Fruit fly (Drosophila melanogaster) whole organism, embryonic: Measurements from ENCODE around the gene Prim2.

Experiments used
- Ada2b ChIP-seq: fragments of 200-800 bp; sonication (Bioruptor generic); IDR thresholded peaks from 2 replicates; pipeline ENCODE4 v1.3.6; 2022; ENCODE audit warnings: missing biosample characterization, missing genetic modification characterization
- Atf3 ChIP-seq: fragments of 200-800 bp; sonication (Bioruptor generic); optimal IDR thresholded peaks from 3 replicates; lab custom pipeline; 2016; ENCODE audit warnings: missing biosample characterization, missing genetic modification characterization
- CG1024 ChIP-seq: fragments of 200-800 bp; sonication (Bioruptor generic); IDR thresholded peaks from 2 replicates; pipeline ENCODE4 v1.3.6; 2022; ENCODE audit warnings: missing biosample characterization, missing genetic modification characterization
- CG10321 ChIP-seq: fragments of 200-800 bp; sonication (Bioruptor generic); IDR thresholded peaks from 2 replicates; pipeline ENCODE4 v1.3.6; 2022; ENCODE audit warnings: missing biosample characterization, missing genetic modification characterization
- CG11456 ChIP-seq: fragments of 200-800 bp; sonication (Bioruptor generic); IDR thresholded peaks from 3 replicates; pipeline ENCODE4 v1.3.6; 2022; ENCODE audit warnings: missing biosample characterization, missing genetic modification characterization
- CG11560 ChIP-seq: fragments of 200-800 bp; sonication (Bioruptor generic); IDR thresholded peaks from 3 replicates; pipeline ENCODE4 v1.3.6; 2022; ENCODE audit warnings: missing biosample characterization, missing genetic modification characterization
- CG12391 ChIP-seq: fragments of 200-800 bp; sonication (Bioruptor generic); optimal IDR thresholded peaks from 3 replicates; lab custom pipeline; 2018; ENCODE audit warnings: missing biosample characterization, mild to moderate bottlenecking, missing genetic modification characterization, moderate library complexity
- CG12659 ChIP-seq: fragments of 200-800 bp; sonication (Bioruptor generic); optimal IDR thresholded peaks from 3 replicates; lab custom pipeline; 2017; ENCODE audit warnings: mild to moderate bottlenecking, missing biosample characterization, missing genetic modification reagents, missing genetic modification characterization
- CG12744 ChIP-seq: fragments of 200-800 bp; sonication (Bioruptor generic); optimal IDR thresholded peaks from 2 replicates; lab custom pipeline; 2016; ENCODE audit warnings: missing biosample characterization, missing genetic modification characterization
- CG12942 ChIP-seq: fragments of 200-800 bp; sonication (Bioruptor generic); optimal IDR thresholded peaks from 3 replicates; lab custom pipeline; 2016; ENCODE audit warnings: missing biosample characterization, missing genetic modification characterization
- CG14441 ChIP-seq: fragments of 200-800 bp; sonication (Bioruptor generic); IDR thresholded peaks from 2 replicates; pipeline ENCODE4 v1.3.6; 2022; ENCODE audit warnings: missing biosample characterization, missing genetic modification characterization
- CG17361 ChIP-seq: fragments of 200-800 bp; sonication (Bioruptor generic); IDR thresholded peaks from 3 replicates; pipeline ENCODE4 v1.3.6; 2022; ENCODE audit warnings: missing biosample characterization, missing genetic modification characterization
- CG17568 ChIP-seq: fragments of 200-800 bp; sonication (Bioruptor generic); optimal IDR thresholded peaks from 2 replicates; lab custom pipeline; 2018; ENCODE audit warnings: missing biosample characterization, mild to moderate bottlenecking, missing genetic modification characterization, moderate library complexity
- CG18476 ChIP-seq: fragments of 200-800 bp; sonication (Bioruptor generic); optimal IDR thresholded peaks from 2 replicates; lab custom pipeline; 2016; ENCODE audit warnings: missing biosample characterization, mild to moderate bottlenecking, missing genetic modification characterization
- CG2120 ChIP-seq: fragments of 200-800 bp; sonication (Bioruptor generic); optimal IDR thresholded peaks from 3 replicates; lab custom pipeline; 2016; ENCODE audit warnings: missing biosample characterization, missing genetic modification characterization
- CG2712 ChIP-seq: fragments of 200-800 bp; optimal IDR thresholded peaks from 3 replicates; lab custom pipeline; 2019; ENCODE audit warnings: missing biosample characterization, mild to moderate bottlenecking, missing genetic modification characterization, moderate library complexity
- CG2889 ChIP-seq: fragments of 200-800 bp; sonication (Bioruptor generic); IDR thresholded peaks from 3 replicates; pipeline ENCODE4 v1.3.6; 2022; ENCODE audit warnings: missing biosample characterization, missing genetic modification characterization
- CG33557 ChIP-seq: fragments of 200-800 bp; sonication (Bioruptor generic); optimal IDR thresholded peaks from 2 replicates; lab custom pipeline; 2019; ENCODE audit warnings: missing biosample characterization, mild to moderate bottlenecking, missing genetic modification characterization, moderate library complexity
- CG3995 ChIP-seq: fragments of 200-800 bp; sonication (Bioruptor generic); optimal IDR thresholded peaks from 3 replicates; lab custom pipeline; 2016; ENCODE audit warnings: missing biosample characterization, missing genetic modification characterization
- CG6272 ChIP-seq: fragments of 200-800 bp; sonication (Bioruptor generic); IDR thresholded peaks from 2 replicates; pipeline ENCODE4 v1.3.6; 2022; ENCODE audit warnings: missing biosample characterization, missing genetic modification characterization
- CG9817 ChIP-seq: fragments of 200-800 bp; sonication (Bioruptor generic); optimal IDR thresholded peaks from 2 replicates; lab custom pipeline; 2018; ENCODE audit warnings: missing biosample characterization, mild to moderate bottlenecking, missing genetic modification characterization, moderate library complexity
- Chrac-16 ChIP-seq: fragments of 200-800 bp; sonication (Bioruptor generic); optimal IDR thresholded peaks from 3 replicates; lab custom pipeline; 2016; ENCODE audit warnings: missing biosample characterization, missing genetic modification characterization
- Drgx ChIP-seq: fragments of 200-800 bp; sonication (Bioruptor generic); IDR thresholded peaks from 2 replicates; pipeline ENCODE4 v1.3.6; 2022; ENCODE audit warnings: missing biosample characterization, missing genetic modification characterization
- Hmr ChIP-seq: fragments of 200-800 bp; sonication (Bioruptor generic); optimal IDR thresholded peaks from 3 replicates; lab custom pipeline; 2017; ENCODE audit warnings: mild to moderate bottlenecking, missing biosample characterization, missing genetic modification reagents, missing genetic modification characterization
- Hr78 ChIP-seq, 2 experiments: fragments of 200-800 bp in 1 of 2; fragments of >200 bp in 1 of 2; sonication (Bioruptor generic) in 1 of 2; optimal IDR thresholded peaks; 2 replicates each; lab custom pipeline; 2017 to 2019; ENCODE audit warnings: missing biosample characterization in 2 of 2, missing genetic modification characterization in 2 of 2, mild to moderate bottlenecking in 1 of 2, moderate library complexity in 1 of 2
- MBD-R2 ChIP-seq: fragments of 200-800 bp; sonication (Bioruptor generic); IDR thresholded peaks from 2 replicates; pipeline ENCODE4 v1.3.6; 2022; ENCODE audit warnings: missing biosample characterization, missing genetic modification characterization
- Max ChIP-seq: fragments of 200-800 bp; sonication (Bioruptor generic); optimal IDR thresholded peaks from 2 replicates; lab custom pipeline; 2016; ENCODE audit warnings: missing biosample characterization, mild to moderate bottlenecking, missing genetic modification characterization
- Mes4 ChIP-seq: fragments of 200-800 bp; sonication (Bioruptor generic); optimal IDR thresholded peaks from 2 replicates; lab custom pipeline; 2016; ENCODE audit warnings: missing biosample characterization, missing genetic modification characterization
- NC2β ChIP-seq: fragments of 200-800 bp; sonication (Bioruptor generic); optimal IDR thresholded peaks from 2 replicates; lab custom pipeline; 2016; ENCODE audit warnings: missing biosample characterization, missing genetic modification characterization
- Nf-YC ChIP-seq: fragments of 200-800 bp; optimal IDR thresholded peaks from 3 replicates; lab custom pipeline; 2019; ENCODE audit warnings: missing biosample characterization, mild to moderate bottlenecking, missing genetic modification characterization, moderate library complexity
- Rx ChIP-seq: fragments of 200-800 bp; sonication (Bioruptor generic); IDR thresholded peaks from 2 replicates; pipeline ENCODE4 v1.3.6; 2022; ENCODE audit warnings: missing biosample characterization, missing genetic modification characterization
- Side ChIP-seq: fragments of 200-800 bp; sonication (Bioruptor generic); optimal IDR thresholded peaks from 2 replicates; lab custom pipeline; 2016; ENCODE audit warnings: missing biosample characterization, missing genetic modification characterization
- Sry-β ChIP-seq: fragments of 200-800 bp; sonication (Bioruptor generic); optimal IDR thresholded peaks from 2 replicates; lab custom pipeline; 2018; ENCODE audit warnings: missing biosample characterization, mild to moderate bottlenecking, missing genetic modification characterization, moderate library complexity
- Ssrp ChIP-seq: fragments of 200-800 bp; sonication (Bioruptor generic); optimal IDR thresholded peaks from 2 replicates; lab custom pipeline; 2018; ENCODE audit warnings: missing biosample characterization, mild to moderate bottlenecking, missing genetic modification characterization, moderate library complexity
- Xbp1 ChIP-seq: fragments of 200-800 bp; sonication (Bioruptor generic); optimal IDR thresholded peaks from 3 replicates; lab custom pipeline; 2016; ENCODE audit warnings: missing biosample characterization, mild to moderate bottlenecking, missing genetic modification characterization
- amos ChIP-seq: fragments of 200-800 bp; sonication (Bioruptor generic); IDR thresholded peaks from 2 replicates; pipeline ENCODE4 v1.3.6; 2022; ENCODE audit warnings: missing biosample characterization, missing genetic modification characterization; ENCODE audit not compliant: partially characterized antibody
- ap ChIP-seq: fragments of 200-800 bp; sonication (Bioruptor generic); IDR thresholded peaks from 2 replicates; pipeline ENCODE4 v1.3.6; 2022; ENCODE audit warnings: missing biosample characterization, missing genetic modification characterization
- chn ChIP-seq: fragments of 200-800 bp; sonication (Bioruptor generic); optimal IDR thresholded peaks from 2 replicates; lab custom pipeline; 2016; ENCODE audit warnings: missing biosample characterization, missing genetic modification characterization
- dm ChIP-seq: fragments of 200-800 bp; sonication (Bioruptor generic); optimal IDR thresholded peaks from 3 replicates; lab custom pipeline; 2016; ENCODE audit warnings: missing biosample characterization, missing genetic modification characterization
- grau ChIP-seq: fragments of 200-800 bp; optimal IDR thresholded peaks from 3 replicates; lab custom pipeline; 2019; ENCODE audit warnings: missing biosample characterization, mild to moderate bottlenecking, missing genetic modification characterization, moderate library complexity
- hbn ChIP-seq: fragments of 200-800 bp; sonication (Bioruptor generic); IDR thresholded peaks from 2 replicates; pipeline ENCODE4 v1.3.6; 2022; ENCODE audit warnings: missing biosample characterization, missing genetic modification characterization; ENCODE audit not compliant: partially characterized antibody
- lab ChIP-seq: fragments of 200-800 bp; sonication (Bioruptor generic); optimal IDR thresholded peaks from 3 replicates; lab custom pipeline; 2017; ENCODE audit warnings: missing biosample characterization, missing genetic modification characterization, mild to moderate bottlenecking, moderate library complexity, missing genetic modification reagents
- org-1 ChIP-seq: fragments of 200-800 bp; sonication (Bioruptor generic); optimal IDR thresholded peaks from 2 replicates; lab custom pipeline; 2017; ENCODE audit warnings: missing biosample characterization, missing genetic modification characterization
- pita ChIP-seq: fragments of 200-800 bp; sonication (Bioruptor generic); optimal IDR thresholded peaks from 2 replicates; lab custom pipeline; 2017; ENCODE audit warnings: missing biosample characterization, mild to moderate bottlenecking, missing genetic modification characterization
- sima ChIP-seq: fragments of 200-800 bp; sonication (Bioruptor generic); optimal IDR thresholded peaks from 2 replicates; lab custom pipeline; 2016; ENCODE audit warnings: missing biosample characterization, missing genetic modification characterization
- slou ChIP-seq: fragments of 200-800 bp; sonication (Bioruptor generic); optimal IDR thresholded peaks from 3 replicates; lab custom pipeline; 2016; ENCODE audit warnings: missing biosample characterization, missing genetic modification characterization
- slp2 ChIP-seq: fragments of 200-800 bp; sonication (Bioruptor generic); optimal IDR thresholded peaks from 2 replicates; lab custom pipeline; 2016; ENCODE audit warnings: missing biosample characterization, missing genetic modification characterization
- sug ChIP-seq: fragments of 200-800 bp; optimal IDR thresholded peaks from 2 replicates; lab custom pipeline; 2019; ENCODE audit warnings: missing biosample characterization, mild to moderate bottlenecking, missing genetic modification characterization, moderate library complexity
- tll ChIP-seq, 2 experiments: fragments of 200-800 bp in 1 of 2; fragments of >200 bp in 1 of 2; sonication (Bioruptor generic) in 1 of 2; optimal IDR thresholded peaks; 2 replicates each; lab custom pipeline; 2017 to 2019; ENCODE audit warnings: missing biosample characterization in 2 of 2, missing genetic modification characterization in 2 of 2, mild to moderate bottlenecking in 1 of 2, moderate library complexity in 1 of 2
- unc-4 ChIP-seq: fragments of 200-800 bp; sonication (Bioruptor generic); IDR thresholded peaks from 2 replicates; pipeline ENCODE4 v1.3.6; 2022; ENCODE audit warnings: missing biosample characterization, missing genetic modification characterization; ENCODE audit not compliant: partially characterized antibody

Prim2 gene

dm6 chr3L:20388983-20389382, 27.6 kb upstream of the Prim2 start (continued):
- TF ChIP-seq CG11456 (GFP tag; lab: Robert Waterston, UW) (peak; percentile 60; the same call in 1 of the 3 replicates), CG11560 (tag; lab: Robert Waterston, UW) (no peak), Rx (0 out of 2 replicates have a peak, but pooled peaks have one; percentile 21), Drgx (GFP tag; lab: Robert Waterston, UW) (no peak; the same call in 1 of the 2 replicates), Xbp1 (GFP tag; lab: Kevin White, UChicago) (peak; percentile 35), Ssrp (tag; lab: Kevin White, UChicago) (no peak), dm (GFP tag; lab: Kevin White, UChicago) (no peak), CG3995 (GFP tag; lab: Kevin White, UChicago) (no peak), pita (GFP tag; lab: Kevin White, UChicago) (no peak), CG17361 (GFP tag; lab: Robert Waterston, UW) (0 out of 3 replicates have a peak, but pooled peaks have one; percentile 17), Mes4 (GFP tag; lab: Kevin White, UChicago) (no peak), tll (GFP tag; optimal IDR thresholded peaks at IDR 0.05; lab: Kevin White, UChicago) (no peak), CG2889 (GFP tag; lab: Robert Waterston, UW) (0 out of 3 replicates have a peak, but pooled peaks have one; percentile 38), lab (GFP tag; lab: Kevin White, UChicago) (peak; percentile 67), sima (no peak), CG2712 (tag; lab: Kevin White, UChicago) (peak; percentile 12), NC2β (GFP tag; lab: Kevin White, UChicago) (peak; percentile 6), MBD-R2 (no peak), CG6272 (GFP tag; lab: Robert Waterston, UW) (no peak), Sry-β (GFP tag; lab: Kevin White, UChicago) (no peak), hbn (no peak), CG33557 (no peak), slp2 (GFP tag; lab: Kevin White, UChicago) (no peak), Ada2b (GFP tag; lab: Robert Waterston, UW) (0 out of 2 replicates have a peak, but pooled peaks have one; percentile 30), ap (GFP tag; lab: Robert Waterston, UW) (no peak), CG2120 (peak; percentile 76), CG12942 (no peak), CG10321 (GFP tag; lab: Robert Waterston, UW) (no peak), CG1024 (GFP tag; lab: Robert Waterston, UW) (peak; percentile 3; the same call in 1 of the 2 replicates), Side (GFP tag; lab: Kevin White, UChicago) (peak; percentile 11), grau (tag; lab: Kevin White, UChicago) (peak; percentile 37), sug (peak; percentile 79), Hr78 (GFP tag; optimal IDR thresholded peaks at IDR 0.05; lab: Kevin White, UChicago) (peak in 1 of 2 experiments; percentile 77), CG14441 (GFP tag; lab: Robert Waterston, UW) (peak; percentile 60; the same call in 1 of the 2 replicates), CG12659 (GFP tag; lab: Kevin White, UChicago) (peak; percentile 22), Max (GFP tag; lab: Kevin White, UChicago) (peak; percentile 24), CG12391 (peak; percentile 20), CG18476 (no peak), Chrac-16 (GFP tag; lab: Kevin White, UChicago) (no peak), chn (GFP tag; lab: Kevin White, UChicago) (peak; percentile 18), CG17568 (GFP tag; lab: Kevin White, UChicago) (no peak), Atf3 (GFP tag; lab: Kevin White, UChicago) (no peak), amos (GFP tag; lab: Robert Waterston, UW) (no peak), CG9817 (tag; lab: Kevin White, UChicago) (peak; percentile 8), slou (GFP tag; lab: Kevin White, UChicago) (no peak), org-1 (GFP tag; lab: Kevin White, UChicago) (peak; percentile 36), CG12744 (GFP tag; lab: Kevin White, UChicago) (peak; percentile 37), Hmr (GFP tag; lab: Kevin White, UChicago) (peak; percentile 59), Nf-YC (no peak), unc-4 (no peak)
- TF ChIP-seq, all 482 proteins: peak for 161
